Fruit fly (Drosophila melanogaster) whole organism, embryonic: ENCODE measurements around the gene CG5446.

Experiments used
- B-H2 ChIP-seq: fragments of 200-800 bp; sonication (Bioruptor generic); optimal IDR thresholded peaks from 2 replicates; lab custom pipeline; 2018; ENCODE audit warnings: missing biosample characterization, mild to moderate bottlenecking, missing genetic modification characterization
- CG10209 ChIP-seq: fragments of 200-800 bp; sonication (Bioruptor generic); optimal IDR thresholded peaks from 3 replicates; lab custom pipeline; 2017; ENCODE audit warnings: missing biosample characterization, mild to moderate bottlenecking, missing genetic modification characterization, missing genetic modification reagents
- CG1024 ChIP-seq: fragments of 200-800 bp; sonication (Bioruptor generic); IDR thresholded peaks from 2 replicates; pipeline ENCODE4 v1.3.6; 2022; ENCODE audit warnings: missing biosample characterization, missing genetic modification characterization
- CG10321 ChIP-seq: fragments of 200-800 bp; sonication (Bioruptor generic); IDR thresholded peaks from 2 replicates; pipeline ENCODE4 v1.3.6; 2022; ENCODE audit warnings: missing biosample characterization, missing genetic modification characterization
- CG14014 ChIP-seq: fragments of 200-800 bp; sonication (Bioruptor generic); IDR thresholded peaks from 2 replicates; pipeline ENCODE4 v1.3.6; 2022; ENCODE audit warnings: missing biosample characterization, missing genetic modification characterization
- CG1647 ChIP-seq: fragments of 200-800 bp; sonication (Bioruptor generic); optimal IDR thresholded peaks from 3 replicates; lab custom pipeline; 2016; ENCODE audit warnings: missing biosample characterization, missing genetic modification characterization
- CG1832 ChIP-seq: fragments of 200-800 bp; sonication (Bioruptor generic); optimal IDR thresholded peaks from 2 replicates; lab custom pipeline; 2017; ENCODE audit warnings: missing biosample characterization, mild to moderate bottlenecking, missing genetic modification characterization, inconsistent platforms
- CG30020 ChIP-seq: fragments of 200-800 bp; optimal IDR thresholded peaks from 2 replicates; lab custom pipeline; 2019; ENCODE audit warnings: missing biosample characterization, mild to moderate bottlenecking, missing genetic modification characterization, moderate library complexity
- CG33557 ChIP-seq: fragments of 200-800 bp; sonication (Bioruptor generic); optimal IDR thresholded peaks from 2 replicates; lab custom pipeline; 2019; ENCODE audit warnings: missing biosample characterization, mild to moderate bottlenecking, missing genetic modification characterization, moderate library complexity
- CG3995 ChIP-seq: fragments of 200-800 bp; sonication (Bioruptor generic); optimal IDR thresholded peaks from 3 replicates; lab custom pipeline; 2016; ENCODE audit warnings: missing biosample characterization, missing genetic modification characterization
- CG4617 ChIP-seq: fragments of 200-800 bp; sonication (Bioruptor generic); optimal IDR thresholded peaks from 3 replicates; lab custom pipeline; 2016; ENCODE audit warnings: missing biosample characterization, missing genetic modification characterization, borderline replicate concordance
- CG6854 ChIP-seq: fragments of 200-800 bp; sonication (Bioruptor generic); optimal IDR thresholded peaks from 3 replicates; lab custom pipeline; 2017; ENCODE audit warnings: missing biosample characterization, mild to moderate bottlenecking, missing genetic modification characterization
- CG7963 ChIP-seq: fragments of 200-800 bp; sonication (Bioruptor generic); IDR thresholded peaks from 3 replicates; pipeline ENCODE4 v1.3.6; 2022; ENCODE audit warnings: missing biosample characterization, missing genetic modification characterization; ENCODE audit not compliant: partially characterized antibody
- CG8924 ChIP-seq: fragments of 200-800 bp; optimal IDR thresholded peaks from 3 replicates; lab custom pipeline; 2019; ENCODE audit warnings: missing biosample characterization, mild to moderate bottlenecking, missing genetic modification characterization, moderate library complexity
- CG9932 ChIP-seq: fragments of 200-800 bp; sonication (Bioruptor generic); IDR thresholded peaks from 2 replicates; pipeline ENCODE4 v1.3.6; 2022; ENCODE audit warnings: missing biosample characterization, missing genetic modification characterization
- Camta ChIP-seq: fragments of 200-800 bp; sonication (Bioruptor generic); optimal IDR thresholded peaks from 2 replicates; lab custom pipeline; 2016; ENCODE audit warnings: missing biosample characterization, missing genetic modification characterization
- Dbx ChIP-seq: fragments of 200-800 bp; sonication (Bioruptor generic); IDR thresholded peaks from 3 replicates; pipeline ENCODE4 v1.3.6; 2022; ENCODE audit warnings: missing biosample characterization, missing genetic modification characterization
- Dek ChIP-seq: fragments of 200-800 bp; sonication (Bioruptor generic); optimal IDR thresholded peaks from 3 replicates; lab custom pipeline; 2019; ENCODE audit warnings: missing biosample characterization, mild to moderate bottlenecking, missing genetic modification characterization, moderate library complexity
- Dref ChIP-seq: fragments of 200-800 bp; sonication (Bioruptor generic); IDR thresholded peaks from 2 replicates; pipeline ENCODE4 v1.3.6; 2022; ENCODE audit warnings: missing biosample characterization, missing genetic modification characterization
- Drgx ChIP-seq: fragments of 200-800 bp; sonication (Bioruptor generic); IDR thresholded peaks from 2 replicates; pipeline ENCODE4 v1.3.6; 2022; ENCODE audit warnings: missing biosample characterization, missing genetic modification characterization
- E2f2 ChIP-seq: fragments of 200-800 bp; sonication (Bioruptor generic); IDR thresholded peaks from 2 replicates; pipeline ENCODE4 v1.3.6; 2022; ENCODE audit warnings: missing biosample characterization, missing genetic modification characterization
- Hey ChIP-seq: fragments of 200-800 bp; sonication (Bioruptor generic); optimal IDR thresholded peaks from 3 replicates; lab custom pipeline; 2018; ENCODE audit warnings: missing biosample characterization, mild to moderate bottlenecking, missing genetic modification characterization
- Hr39 ChIP-seq: fragments of >200 bp; optimal IDR thresholded peaks from 2 replicates; lab custom pipeline; 2017
- Lim3 ChIP-seq: fragments of 200-800 bp; sonication (Bioruptor generic); IDR thresholded peaks from 2 replicates; pipeline ENCODE4 v1.3.6; 2022; ENCODE audit warnings: missing biosample characterization, missing genetic modification characterization
- Max ChIP-seq: fragments of 200-800 bp; sonication (Bioruptor generic); optimal IDR thresholded peaks from 2 replicates; lab custom pipeline; 2016; ENCODE audit warnings: missing biosample characterization, mild to moderate bottlenecking, missing genetic modification characterization
- Med ChIP-seq: fragments of 200-800 bp; sonication (Bioruptor generic); peaks from one replicate; lab custom pipeline; 2016; ENCODE audit warnings: missing biosample characterization, missing genetic modification characterization, mild to moderate bottlenecking, inconsistent platforms, moderate library complexity
- Oaz ChIP-seq: fragments of 200-800 bp; sonication (Bioruptor generic); IDR thresholded peaks from 2 replicates; pipeline ENCODE4 v1.3.6; 2022; ENCODE audit warnings: missing biosample characterization, missing genetic modification characterization
- Optix ChIP-seq: fragments of 200-800 bp; sonication (Bioruptor generic); IDR thresholded peaks from 3 replicates; pipeline ENCODE4 v1.3.6; 2022; ENCODE audit warnings: missing biosample characterization, missing genetic modification characterization
- PHDP ChIP-seq: fragments of 200-800 bp; sonication (Bioruptor generic); optimal IDR thresholded peaks from 3 replicates; lab custom pipeline; 2018; ENCODE audit warnings: missing biosample characterization, mild to moderate bottlenecking, missing genetic modification characterization, moderate library complexity
- Poxn ChIP-seq: fragments of 200-800 bp; sonication (Bioruptor generic); IDR thresholded peaks from 2 replicates; pipeline ENCODE4 v1.3.6; 2022; ENCODE audit warnings: missing biosample characterization, missing genetic modification characterization
- Sin3A ChIP-seq: fragments of >200 bp; optimal IDR thresholded peaks from 2 replicates; lab custom pipeline; 2018
- Six4 ChIP-seq: fragments of 200-800 bp; sonication (Bioruptor generic); optimal IDR thresholded peaks from 2 replicates; lab custom pipeline; 2016; ENCODE audit warnings: missing biosample characterization, missing genetic modification characterization
- Sox100B ChIP-seq: fragments of 200-800 bp; sonication (Bioruptor generic); optimal IDR thresholded peaks from 3 replicates; lab custom pipeline; 2018; ENCODE audit warnings: missing biosample characterization, mild to moderate bottlenecking, missing genetic modification characterization
- Taf1 ChIP-seq: fragments of 200-800 bp; sonication (Bioruptor generic); IDR thresholded peaks from 2 replicates; pipeline ENCODE4 v1.3.6; 2022; ENCODE audit warnings: missing biosample characterization, missing genetic modification characterization
- Usf ChIP-seq: fragments of 200-800 bp; sonication (Bioruptor generic); optimal IDR thresholded peaks from 2 replicates; lab custom pipeline; 2017; ENCODE audit warnings: missing genotype, missing biosample characterization, missing genetic modification characterization
- Vsx1 ChIP-seq: fragments of 200-800 bp; sonication (Bioruptor generic); optimal IDR thresholded peaks from 2 replicates; lab custom pipeline; 2017; ENCODE audit warnings: missing biosample characterization, mild to moderate bottlenecking, missing genetic modification characterization, missing genetic modification reagents
- az2 ChIP-seq: fragments of 200-800 bp; sonication (Bioruptor generic); optimal IDR thresholded peaks from 3 replicates; lab custom pipeline; 2016; ENCODE audit warnings: missing biosample characterization, missing genetic modification characterization
- br ChIP-seq: fragments of >200 bp; optimal IDR thresholded peaks from 2 replicates; lab custom pipeline; 2017
- btn ChIP-seq: fragments of 200-800 bp; sonication (Bioruptor generic); optimal IDR thresholded peaks from 2 replicates; lab custom pipeline; 2016; ENCODE audit warnings: missing biosample characterization, missing genetic modification characterization
- chm ChIP-seq: fragments of 200-800 bp; sonication (Bioruptor generic); IDR thresholded peaks from 2 replicates; pipeline ENCODE4 v1.3.6; 2022; ENCODE audit warnings: missing biosample characterization, missing genetic modification characterization
- fd102C ChIP-seq: fragments of 200-800 bp; sonication (Bioruptor generic); optimal IDR thresholded peaks from 2 replicates; lab custom pipeline; 2018; ENCODE audit warnings: missing biosample characterization, mild to moderate bottlenecking, missing genetic modification characterization, moderate library complexity
- mam ChIP-seq: fragments of 200-800 bp; sonication (Bioruptor generic); optimal IDR thresholded peaks from 3 replicates; lab custom pipeline; 2016; ENCODE audit warnings: missing biosample characterization, missing genetic modification characterization
- org-1 ChIP-seq: fragments of 200-800 bp; sonication (Bioruptor generic); optimal IDR thresholded peaks from 2 replicates; lab custom pipeline; 2017; ENCODE audit warnings: missing biosample characterization, missing genetic modification characterization
- pan ChIP-seq, 4 experiments: fragments of >200 bp in 3 of 4; fragments of 200-800 bp in 1 of 4; sonication (Bioruptor generic) in 1 of 4; optimal IDR thresholded peaks in 3 of 4; IDR thresholded peaks in 1 of 4; 2 replicates each; pipeline versions ENCODE4 v1.3.6 to Lab custom; 2017 to 2022; ENCODE audit warnings: missing biosample characterization in 2 of 4, missing genetic modification characterization in 2 of 4, mixed read lengths in 1 of 4
- psq ChIP-seq: fragments of 200-800 bp; sonication (Bioruptor generic); optimal IDR thresholded peaks from 2 replicates; lab custom pipeline; 2017; ENCODE audit warnings: missing biosample characterization, missing genetic modification characterization
- sc ChIP-seq, 3 experiments: fragments of >200 bp in 2 of 3; fragments of 200-800 bp in 1 of 3; sonication (Bioruptor generic) in 1 of 3; optimal IDR thresholded peaks; 2 replicates in 2 of 3; 3 replicates in 1 of 3; lab custom pipeline; 2017; ENCODE audit warnings: mild to moderate bottlenecking in 1 of 3, missing biosample characterization in 1 of 3, missing genetic modification characterization in 1 of 3, missing genetic modification reagents in 1 of 3
- sd ChIP-seq: fragments of 200-800 bp; sonication (Bioruptor generic); optimal IDR thresholded peaks from 3 replicates; lab custom pipeline; 2018; ENCODE audit warnings: missing biosample characterization, mild to moderate bottlenecking, missing genetic modification characterization, moderate library complexity
- ttk ChIP-seq: fragments of 200-800 bp; sonication (Bioruptor generic); IDR thresholded peaks from 2 replicates; pipeline ENCODE4 v2.1.2; 2022; ENCODE audit warnings: missing biosample characterization, missing genetic modification characterization
- tup ChIP-seq: fragments of 200-800 bp; sonication (Bioruptor generic); optimal IDR thresholded peaks from 2 replicates; lab custom pipeline; 2016; ENCODE audit warnings: missing biosample characterization, mild to moderate bottlenecking, missing genetic modification characterization, moderate library complexity
- vvl ChIP-seq: fragments of 200-800 bp; sonication (Bioruptor generic); IDR thresholded peaks from 2 replicates; pipeline ENCODE4 v1.3.6; 2022; ENCODE audit warnings: missing biosample characterization, missing genetic modification characterization
- yki ChIP-seq: fragments of >200 bp; optimal IDR thresholded peaks from 3 replicates; lab custom pipeline; 2018

CG5446 gene

DNA sequence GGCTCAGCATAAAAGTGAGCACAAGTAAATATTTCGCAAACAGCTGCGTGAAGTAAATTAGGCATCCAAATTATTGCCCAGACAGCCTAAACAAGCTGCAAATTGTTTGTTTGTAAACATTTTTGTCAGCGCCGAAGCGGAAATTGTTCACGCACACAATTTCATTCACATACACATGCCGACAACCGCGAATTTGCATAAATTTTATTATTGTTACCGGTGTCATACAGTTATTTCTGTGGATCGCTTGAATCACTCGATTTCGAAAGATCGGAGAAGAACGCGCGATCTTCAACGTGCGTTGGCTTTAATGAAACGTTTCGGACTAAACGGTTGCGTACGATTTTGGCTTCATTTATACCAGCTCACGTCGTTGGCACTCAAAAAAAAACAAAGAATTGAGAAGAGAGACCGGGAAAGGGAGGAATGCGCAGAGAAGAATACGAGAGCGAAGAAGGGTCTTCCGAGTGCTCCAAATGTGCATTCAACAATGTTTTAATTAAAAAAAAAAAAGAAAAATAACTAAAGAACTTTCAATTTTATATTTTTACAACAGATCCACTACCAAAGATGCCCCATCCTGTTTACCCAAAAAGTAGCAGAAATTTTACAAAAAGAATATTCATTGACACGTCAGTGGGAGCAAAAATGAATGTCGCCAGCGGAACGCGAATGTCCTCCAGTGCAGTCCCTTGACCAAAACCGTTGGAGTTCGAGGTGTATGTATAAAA is 4.2 kb downstream of the CG5446 start, which contains the start of gene vir-1 (continued):
- peak; percentile 76 for TF ChIP-seq vvl (GFP tag; lab: Robert Waterston, UW)
- no peak for TF ChIP-seq tup
- TF ChIP-seq Dek (tag; lab: Kevin White, UChicago): no peak
- no peak for TF ChIP-seq fd102C (GFP tag; lab: Kevin White, UChicago)
- peak; percentile 54; the same call in 1 of the 2 replicates for TF ChIP-seq chm (GFP tag; lab: Robert Waterston, UW)
- TF ChIP-seq CG7963 (GFP tag; lab: Robert Waterston, UW): no peak
- TF ChIP-seq psq (GFP tag; lab: Kevin White, UChicago): no peak
- TF ChIP-seq B-H2 (GFP tag; lab: Kevin White, UChicago): no peak
- TF ChIP-seq Vsx1: no peak
- no peak for TF ChIP-seq org-1 (GFP tag; lab: Kevin White, UChicago)
- no peak for TF ChIP-seq CG6854
- no peak for TF ChIP-seq Sin3A
- no peak for TF ChIP-seq Six4 (GFP tag; lab: Kevin White, UChicago)
- TF ChIP-seq CG30020 (tag; lab: Kevin White, UChicago): no peak
- no peak for TF ChIP-seq yki (lab: Kevin White, UChicago)
- TF ChIP-seq Dref (GFP tag; lab: Robert Waterston, UW): no peak
- no peak for TF ChIP-seq CG1832 (GFP tag; lab: Kevin White, UChicago)
- TF ChIP-seq Taf1 (GFP tag; lab: Robert Waterston, UW): no peak
- TF ChIP-seq CG1024 (GFP tag; lab: Robert Waterston, UW): no peak
- TF ChIP-seq btn (GFP tag; lab: Kevin White, UChicago): no peak
- TF ChIP-seq CG9932: no peak
- TF ChIP-seq CG4617 (GFP tag; lab: Kevin White, UChicago): no peak
- TF ChIP-seq CG1647 (GFP tag; lab: Kevin White, UChicago): no peak
- no peak for TF ChIP-seq PHDP (tag; lab: Kevin White, UChicago)
- TF ChIP-seq CG14014 (GFP tag; lab: Robert Waterston, UW): no peak
- no peak for TF ChIP-seq Drgx (GFP tag; lab: Robert Waterston, UW)
- TF ChIP-seq pan (optimal IDR thresholded peaks at IDR 0.05; lab: Kevin White, UChicago): no peak
- TF ChIP-seq pan (GFP tag; optimal IDR thresholded peaks at IDR 0.05 in 1 of 2, IDR thresholded peaks at IDR 0.05 in 1 of 2): no peak
- TF ChIP-seq Sox100B (GFP tag; lab: Kevin White, UChicago): no peak
- TF ChIP-seq Max: no peak
- TF ChIP-seq E2f2: no peak
- TF ChIP-seq Med (GFP tag; lab: Kevin White, UChicago): peak; percentile 72
- TF ChIP-seq Oaz: no peak
- no peak for TF ChIP-seq Poxn (GFP tag; lab: Robert Waterston, UW)
- no peak for TF ChIP-seq ttk (GFP tag; lab: Robert Waterston, UW)
- no peak for TF ChIP-seq CG3995
- TF ChIP-seq Camta (GFP tag; lab: Kevin White, UChicago): no peak
- TF ChIP-seq sd (tag; lab: Kevin White, UChicago): peak; percentile 64
- no peak for TF ChIP-seq CG10321 (GFP tag; lab: Robert Waterston, UW)
- no peak for TF ChIP-seq az2 (GFP tag; lab: Kevin White, UChicago)
- TF ChIP-seq Lim3 (GFP tag; lab: Robert Waterston, UW): no peak
- no peak for TF ChIP-seq Hr39 (lab: Kevin White, UChicago)
- TF ChIP-seq CG33557 (GFP tag; lab: Kevin White, UChicago): no peak
- no peak for TF ChIP-seq CG8924
- TF ChIP-seq mam (GFP tag; lab: Kevin White, UChicago): no peak
- no peak for TF ChIP-seq Hey (tag; lab: Kevin White, UChicago)
- no peak for TF ChIP-seq Optix (GFP tag; lab: Robert Waterston, UW)
- no peak for TF ChIP-seq CG10209 (GFP tag; lab: Kevin White, UChicago)
- no peak for TF ChIP-seq br (lab: Kevin White, UChicago)
- no peak for TF ChIP-seq sc (optimal IDR thresholded peaks at IDR 0.05; lab: Kevin White, UChicago)
- no peak for TF ChIP-seq sc (GFP tag; optimal IDR thresholded peaks at IDR 0.05; lab: Kevin White, UChicago)
- TF ChIP-seq Dbx (GFP tag; lab: Robert Waterston, UW): no peak
- TF ChIP-seq Usf (GFP tag; lab: Kevin White, UChicago): no peak
